Fruit fly (Drosophila melanogaster): ENCODE measurements around the gene Dysb.

DNA sequence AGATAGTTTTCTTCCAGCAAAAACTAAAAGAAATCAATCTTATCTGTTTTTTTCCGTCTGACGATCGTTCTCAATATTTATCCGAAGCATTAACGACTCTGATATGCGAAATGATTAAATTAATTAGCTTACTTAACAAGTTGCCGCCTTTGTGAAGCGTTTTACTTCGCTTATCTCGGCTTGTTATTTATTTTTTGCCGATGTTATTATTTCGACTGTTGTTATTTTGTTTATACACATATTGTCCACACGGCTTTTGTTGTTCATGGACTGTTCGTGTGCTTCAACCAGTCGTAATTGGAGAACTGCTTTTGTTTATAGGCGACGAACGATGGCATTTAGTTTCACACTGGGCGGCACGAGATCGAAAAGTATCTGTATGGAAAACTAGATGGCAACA is 34.3 kb upstream of the Dysb start:
- no peak for TF ChIP-seq dmrt93B (GFP tag; optimal IDR thresholded peaks at IDR 0.05)
- TF ChIP-seq tai (GFP tag; optimal IDR thresholded peaks at IDR 0.05), result peak; percentile 62
- peak; percentile 24 for TF ChIP-seq h (GFP tag; optimal IDR thresholded peaks at IDR 0.05)
- TF ChIP-seq CrebA (GFP tag; optimal IDR thresholded peaks at IDR 0.05; ENCODE audit: borderline replicate concordance), result no peak
- no peak for TF ChIP-seq Abd-B (GFP tag; optimal IDR thresholded peaks at IDR 0.05)
- no peak for TF ChIP-seq Dfd (GFP tag; optimal IDR thresholded peaks at IDR 0.05)
- TF ChIP-seq HLH106 (tag; optimal IDR thresholded peaks at IDR 0.05), result no peak
- no peak for TF ChIP-seq lola (GFP tag; optimal IDR thresholded peaks at IDR 0.05)
- TF ChIP-seq Jra (GFP tag; optimal IDR thresholded peaks at IDR 0.05), result no peak
- no peak for TF ChIP-seq jim (GFP tag; optimal IDR thresholded peaks at IDR 0.05)
- TF ChIP-seq usp (GFP tag; optimal IDR thresholded peaks at IDR 0.05), result no peak
- TF ChIP-seq pan (optimal IDR thresholded peaks at IDR 0.05), result no peak
- TF ChIP-seq br (GFP tag; optimal IDR thresholded peaks at IDR 0.05), result peak; percentile 30
- no peak for TF ChIP-seq psq (GFP tag; optimal IDR thresholded peaks at IDR 0.05)

All from whole organism, wandering third instar larva.